Worm (Caenorhabditis elegans) whole organism, mixed stage, embryonic: ENCODE measurements around the gene znf-207.

Experiments used
- M03D4.4 ChIP-seq: sonication (generic microtip); optimal IDR thresholded peaks from 2 replicates; lab custom pipeline; 2017; ENCODE audit warnings: mild to moderate bottlenecking, missing genetic modification characterization, missing compliant biosample characterization
- bed-3 ChIP-seq: fragments of 200-800 bp; sonication (Bioruptor generic); optimal IDR thresholded peaks from 3 replicates; lab custom pipeline; 2018; ENCODE audit warnings: mild to moderate bottlenecking, missing genetic modification characterization, moderate library complexity, missing compliant biosample characterization
- blmp-1 ChIP-seq: fragments of 150-350 bp; optimal IDR thresholded peaks from 2 replicates; lab custom pipeline; 2014; ENCODE audit warnings: missing biosample characterization, missing genetic modification characterization
- ceh-39 ChIP-seq: fragments of 150-350 bp; optimal IDR thresholded peaks from 2 replicates; lab custom pipeline; 2014; ENCODE audit warnings: missing biosample characterization, missing genetic modification characterization
- ceh-83 ChIP-seq: fragments of 200-800 bp; sonication (Bioruptor generic); optimal IDR thresholded peaks from 2 replicates; lab custom pipeline; 2018; ENCODE audit warnings: mild to moderate bottlenecking, missing genetic modification characterization, missing compliant biosample characterization
- ces-1 ChIP-seq: fragments of 150-350 bp; optimal IDR thresholded peaks from 2 replicates; lab custom pipeline; 2014; ENCODE audit warnings: missing biosample characterization, missing genetic modification reagents, missing genetic modification characterization
- cnd-1 ChIP-seq: fragments of 200-800 bp; sonication (Bioruptor generic); optimal IDR thresholded peaks from 2 replicates; lab custom pipeline; 2018; ENCODE audit warnings: mild to moderate bottlenecking, missing genetic modification characterization, missing compliant biosample characterization
- drap-1 ChIP-seq: fragments of 200-800 bp; sonication (Bioruptor generic); optimal IDR thresholded peaks from 3 replicates; lab custom pipeline; 2018; ENCODE audit warnings: mild to moderate bottlenecking, missing genetic modification characterization, missing compliant biosample characterization
- elt-3 ChIP-seq: fragments of 150-350 bp; optimal IDR thresholded peaks from 2 replicates; lab custom pipeline; 2014; ENCODE audit warnings: missing biosample characterization, missing genetic modification characterization
- flh-1 ChIP-seq: fragments of 200-800 bp; sonication (Bioruptor generic); optimal IDR thresholded peaks from 2 replicates; lab custom pipeline; 2018; ENCODE audit warnings: mild to moderate bottlenecking, missing genetic modification characterization, moderate library complexity, missing compliant biosample characterization
- hlh-1 ChIP-seq: fragments of 150-350 bp; optimal IDR thresholded peaks from 2 replicates; lab custom pipeline; 2014; ENCODE audit warnings: missing biosample characterization, missing genetic modification reagents, missing genetic modification characterization
- lin-13 ChIP-seq: fragments of 150-350 bp; optimal IDR thresholded peaks from 2 replicates; lab custom pipeline; 2014; ENCODE audit warnings: missing biosample characterization, missing genetic modification characterization
- lsy-2 ChIP-seq: fragments of 150-350 bp; optimal IDR thresholded peaks from 2 replicates; lab custom pipeline; 2014; ENCODE audit warnings: missing biosample characterization, missing genetic modification characterization
- mab-5 ChIP-seq: fragments of 150-350 bp; optimal IDR thresholded peaks from 2 replicates; lab custom pipeline; 2014; ENCODE audit warnings: missing biosample characterization, missing genetic modification characterization
- mls-2 ChIP-seq: sonication (generic microtip); optimal IDR thresholded peaks from 2 replicates; lab custom pipeline; 2016; ENCODE audit warnings: mild to moderate bottlenecking, missing genetic modification characterization, moderate library complexity, missing compliant biosample characterization
- nhr-237 ChIP-seq: fragments of 150-350 bp; optimal IDR thresholded peaks from 2 replicates; lab custom pipeline; 2014; ENCODE audit warnings: missing biosample characterization, missing genetic modification characterization
- nhr-28 ChIP-seq: fragments of 150-350 bp; optimal IDR thresholded peaks from 2 replicates; lab custom pipeline; 2014; ENCODE audit warnings: missing biosample characterization, missing genetic modification characterization
- nhr-76 ChIP-seq: sonication (generic microtip); optimal IDR thresholded peaks from 2 replicates; lab custom pipeline; 2017; ENCODE audit warnings: missing biosample characterization, missing genetic modification characterization
- pha-4 ChIP-seq: fragments of 150-350 bp; optimal IDR thresholded peaks from 2 replicates; lab custom pipeline; 2018; ENCODE audit warnings: missing biosample characterization, missing genetic modification reagents, missing genetic modification characterization
- sem-2 ChIP-seq: fragments of 200-800 bp; sonication (Bioruptor generic); optimal IDR thresholded peaks from 2 replicates; lab custom pipeline; 2018; ENCODE audit warnings: mild to moderate bottlenecking, missing genetic modification characterization, missing compliant biosample characterization
- snpc-4 ChIP-seq: fragments of 150-350 bp; optimal IDR thresholded peaks from 2 replicates; lab custom pipeline; 2014; ENCODE audit warnings: missing biosample characterization, missing genetic modification characterization
- sptf-1 ChIP-seq: sonication (generic microtip); optimal IDR thresholded peaks from 2 replicates; lab custom pipeline; 2017; ENCODE audit warnings: mild to moderate bottlenecking, missing genetic modification characterization, moderate library complexity, missing compliant biosample characterization
- tbx-8 ChIP-seq: fragments of 200-800 bp; sonication (Bioruptor generic); optimal IDR thresholded peaks from 2 replicates; lab custom pipeline; 2018; ENCODE audit warnings: mild to moderate bottlenecking, missing genetic modification characterization, moderate library complexity, missing compliant biosample characterization
- unc-120 ChIP-seq: sonication (generic microtip); optimal IDR thresholded peaks from 2 replicates; lab custom pipeline; 2017; ENCODE audit warnings: missing genetic modification characterization, missing compliant biosample characterization; ENCODE audit not compliant: poor library complexity, severe bottlenecking
- unc-39 ChIP-seq: fragments of 150-350 bp; optimal IDR thresholded peaks from 2 replicates; lab custom pipeline; 2014; ENCODE audit warnings: missing biosample characterization, missing genetic modification characterization
- unc-62 ChIP-seq: fragments of 150-350 bp; optimal IDR thresholded peaks from 2 replicates; lab custom pipeline; 2014; ENCODE audit warnings: missing biosample characterization, missing genetic modification reagents, missing genetic modification characterization
- ztf-11 ChIP-seq: fragments of 150-350 bp; optimal IDR thresholded peaks from 2 replicates; lab custom pipeline; 2014; ENCODE audit warnings: missing biosample characterization, missing genetic modification characterization

znf-207 gene

ce11 chrIV:11347275-11347674 lies 36.5 kb downstream of the znf-207 start:
- TF ChIP-seq tbx-8 (no peak), M03D4.4 (tag; lab: Kevin White, UChicago) (no peak), flh-1 (GFP tag; lab: Kevin White, UChicago) (no peak), cnd-1 (no peak), ceh-83 (no peak), unc-120 (tag; lab: Kevin White, UChicago) (no peak), ces-1 (GFP tag; lab: Kevin White, UChicago) (no peak), snpc-4 (tag; lab: Kevin White, UChicago) (no peak), nhr-76 (tag; lab: Kevin White, UChicago) (no peak), hlh-1 (tag; lab: Kevin White, UChicago) (no peak), nhr-28 (tag; lab: Kevin White, UChicago) (no peak), lsy-2 (no peak), mab-5 (tag; lab: Kevin White, UChicago) (no peak)

DNA sequence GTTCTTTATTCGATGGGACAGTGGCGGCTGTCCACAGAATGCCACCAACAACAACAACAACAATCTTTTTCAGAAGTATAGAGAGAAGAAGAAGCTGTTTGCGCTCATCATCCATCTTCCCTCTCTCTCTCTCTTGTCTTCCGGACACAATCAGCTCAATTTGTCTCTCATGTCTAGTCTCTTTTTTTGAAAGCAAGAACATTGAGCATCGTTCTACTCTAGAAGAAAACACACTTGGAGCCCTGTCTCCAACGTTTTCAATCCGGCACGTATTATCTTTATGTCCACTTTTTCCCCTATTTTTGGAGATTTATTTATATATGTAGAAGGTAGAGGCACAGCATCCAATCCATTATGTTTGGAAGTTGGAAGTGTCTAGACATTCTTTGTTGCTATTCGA lies 38.0 kb downstream of the znf-207 start:
- TF ChIP-seq mab-5 (tag; lab: Kevin White, UChicago) (no peak), ces-1 (GFP tag; lab: Kevin White, UChicago) (no peak), nhr-237 (no peak)

ce11 chrIV:11349747-11350146 lies 39.0 kb downstream of the znf-207 start:
- TF ChIP-seq nhr-237 (no peak), ces-1 (GFP tag; lab: Kevin White, UChicago) (peak; percentile 21)

DNA sequence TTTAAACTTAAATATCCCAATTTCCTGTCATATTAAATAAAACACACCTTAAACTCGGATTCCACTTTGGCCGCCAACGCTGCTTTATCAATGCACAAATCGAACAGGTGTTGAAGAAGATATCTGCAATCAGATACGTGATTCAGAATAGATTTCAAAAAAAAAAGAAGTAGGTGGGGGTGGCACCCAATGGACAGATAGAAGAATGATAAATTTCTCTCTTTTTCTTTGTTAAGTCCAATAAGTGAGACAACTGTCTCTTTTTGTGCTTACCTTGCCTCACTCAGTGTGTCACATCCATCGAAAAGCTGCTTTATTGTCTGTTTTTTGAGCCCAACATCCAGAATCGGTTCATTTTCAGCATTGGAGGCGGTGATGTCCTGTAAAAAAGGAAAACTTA lies 40.0 kb downstream of the znf-207 start:
- TF ChIP-seq flh-1 (GFP tag; lab: Kevin White, UChicago): no peak
- TF ChIP-seq hlh-1 (tag; lab: Kevin White, UChicago): peak; percentile 39
- no peak for TF ChIP-seq snpc-4 (tag; lab: Kevin White, UChicago)
- TF ChIP-seq unc-120 (tag; lab: Kevin White, UChicago): peak; percentile 19
- TF ChIP-seq unc-62: peak; percentile 65
- TF ChIP-seq drap-1 (GFP tag; lab: Kevin White, UChicago): no peak
- no peak for TF ChIP-seq pha-4
- no peak for TF ChIP-seq mls-2 (tag; lab: Kevin White, UChicago)
- TF ChIP-seq, all 35 proteins: peak for 3

DNA sequence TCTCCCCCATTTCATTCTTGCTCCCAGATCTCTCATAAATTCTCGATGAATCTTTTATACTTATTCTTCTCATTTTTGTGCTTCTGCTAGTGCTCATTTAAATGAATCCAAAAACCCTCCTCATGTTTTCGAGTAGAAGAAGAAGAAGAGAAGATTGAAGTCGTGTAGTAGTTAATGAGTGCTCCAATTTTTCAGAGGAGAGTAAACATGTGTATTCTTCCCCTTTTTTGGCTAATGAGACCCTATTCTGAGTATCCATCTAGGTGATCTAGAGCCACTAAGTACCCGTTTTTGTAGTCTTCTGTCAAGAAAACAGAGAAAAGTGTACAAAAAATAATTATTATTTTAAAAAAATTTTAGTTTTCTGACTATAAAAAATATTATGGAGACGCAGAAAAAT lies 40.8 kb downstream of the znf-207 start:
- no peak for TF ChIP-seq ztf-11 (tag; lab: Kevin White, UChicago)
- TF ChIP-seq sem-2 (GFP tag; lab: Kevin White, UChicago): no peak
- no peak for TF ChIP-seq mls-2 (tag; lab: Kevin White, UChicago)
- no peak for TF ChIP-seq mab-5 (tag; lab: Kevin White, UChicago)
- no peak for TF ChIP-seq snpc-4 (tag; lab: Kevin White, UChicago)

DNA sequence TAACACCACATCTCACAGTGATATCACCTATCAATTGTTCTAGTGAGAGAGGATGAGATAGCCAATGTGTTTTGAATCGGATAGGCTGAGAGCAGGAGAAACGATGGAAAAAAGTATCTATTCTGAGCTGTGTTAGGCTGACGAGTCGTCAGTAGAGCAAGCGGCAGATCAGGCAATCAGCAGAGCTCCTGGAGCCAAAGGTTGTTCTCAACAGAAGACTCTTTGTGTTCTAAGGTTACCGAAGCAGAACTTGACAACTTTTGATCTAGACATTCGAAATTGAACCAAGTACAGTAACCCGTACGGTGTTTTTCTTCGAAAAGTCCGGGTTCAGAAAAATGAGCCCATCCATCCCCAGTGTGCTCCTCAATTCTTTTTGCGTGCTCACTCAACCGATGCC lies 42.0 kb downstream of the znf-207 start:
- TF ChIP-seq ztf-11 (tag; lab: Kevin White, UChicago) (no peak), hlh-1 (tag; lab: Kevin White, UChicago) (no peak), nhr-76 (tag; lab: Kevin White, UChicago) (no peak), snpc-4 (tag; lab: Kevin White, UChicago) (no peak), sptf-1 (no peak), M03D4.4 (tag; lab: Kevin White, UChicago) (no peak), ceh-39 (tag; lab: Kevin White, UChicago) (no peak), tbx-8 (no peak), mls-2 (tag; lab: Kevin White, UChicago) (no peak), unc-62 (no peak), elt-3 (tag; lab: Kevin White, UChicago) (no peak)

ce11 chrIV:11353946-11354458 lies 43.2 kb downstream of the znf-207 start, which contains the start of gene T01G1.2:
T01G1.2 (plus strand) TSS chrIV:11354408.
- TF ChIP-seq unc-62 (peak; percentile 55), M03D4.4 (tag; lab: Kevin White, UChicago) (no peak), unc-120 (tag; lab: Kevin White, UChicago) (peak; percentile 83), bed-3 (GFP tag; lab: Kevin White, UChicago) (no peak), snpc-4 (tag; lab: Kevin White, UChicago) (no peak), cnd-1 (no peak), blmp-1 (tag; lab: Kevin White, UChicago) (no peak), ceh-39 (tag; lab: Kevin White, UChicago) (no peak), nhr-76 (tag; lab: Kevin White, UChicago) (no peak), unc-39 (no peak), nhr-237 (no peak), flh-1 (GFP tag; lab: Kevin White, UChicago) (no peak), ces-1 (GFP tag; lab: Kevin White, UChicago) (no peak), nhr-28 (tag; lab: Kevin White, UChicago) (no peak), drap-1 (GFP tag; lab: Kevin White, UChicago) (no peak), lin-13 (tag; lab: Kevin White, UChicago) (no peak), mab-5 (tag; lab: Kevin White, UChicago) (no peak)
